Worm (Caenorhabditis elegans): ENCODE data around the gene dpf-5.

- TF ChIP-seq T23F11.4 (GFP tag; optimal IDR thresholded peaks at IDR 0.05) (no peak), pqm-1 (tag; optimal IDR thresholded peaks at IDR 0.05) (no peak), hlh-13 (GFP tag; optimal IDR thresholded peaks at IDR 0.05) (no peak), lin-11 (tag; optimal IDR thresholded peaks at IDR 0.05) (no peak), ttx-3 (tag; optimal IDR thresholded peaks at IDR 0.05) (no peak), che-1 (tag; optimal IDR thresholded peaks at IDR 0.05) (no peak), pha-4 (tag; optimal IDR thresholded peaks at IDR 0.05) (no peak), elt-2 (tag; optimal IDR thresholded peaks at IDR 0.05) (no peak), pros-1 (tag; optimal IDR thresholded peaks at IDR 0.05) (no peak), dve-1 (tag; optimal IDR thresholded peaks at IDR 0.05) (no peak), ceh-34 (tag; optimal IDR thresholded peaks at IDR 0.05) (no peak)
These were observed 3.9 kb downstream of the dpf-5 start, which contains the start of gene dpf-7 for ce11 chrIV:4802494-4802893.

Measured in whole organism, late embryonic.